Fruit fly (Drosophila melanogaster): ENCODE data around the gene Imp.

Imp gene

dm6 chrX:10802457-10803378, 21.4 kb downstream of the Imp start (continued):
- TF ChIP-seq Sox100B (GFP tag; optimal IDR thresholded peaks at IDR 0.05) (peak; percentile 84), CG1603 (tag; optimal IDR thresholded peaks at IDR 0.05) (no peak), lab (GFP tag; optimal IDR thresholded peaks at IDR 0.05) (no peak), ato (GFP tag; IDR thresholded peaks at IDR 0.05; ENCODE audit: partially characterized antibody) (no peak), Hr3 (GFP tag; optimal IDR thresholded peaks at IDR 0.05) (peak; percentile 62), NC2β (GFP tag; optimal IDR thresholded peaks at IDR 0.05) (no peak), CG17186 (GFP tag; optimal IDR thresholded peaks at IDR 0.05) (no peak), Mrtf (GFP tag; IDR thresholded peaks at IDR 0.05) (no peak; the same call in 2 of the 3 replicates), dm (GFP tag; optimal IDR thresholded peaks at IDR 0.05) (no peak), Xbp1 (GFP tag; optimal IDR thresholded peaks at IDR 0.05) (peak; percentile 32), CG1529 (GFP tag; optimal IDR thresholded peaks at IDR 0.05) (peak; percentile 47), Hr78 (GFP tag; optimal IDR thresholded peaks at IDR 0.05) (peak in 1 of 2 experiments; percentile 91), CG13894 (tag; optimal IDR thresholded peaks at IDR 0.05) (no peak), CG12659 (GFP tag; optimal IDR thresholded peaks at IDR 0.05) (peak; percentile 66), eve (GFP tag; optimal IDR thresholded peaks at IDR 0.05) (peak in 1 of 2 experiments; percentile 46), Atf3 (GFP tag; optimal IDR thresholded peaks at IDR 0.05) (no peak), CG4360 (GFP tag; IDR thresholded peaks at IDR 0.05) (no peak), CG10366 (GFP tag; IDR thresholded peaks at IDR 0.05) (peak; percentile 40), CG16815 (GFP tag; optimal IDR thresholded peaks at IDR 0.05) (no peak), CG9437 (GFP tag; optimal IDR thresholded peaks at IDR 0.05) (peak; percentile 65), Vsx1 (GFP tag; optimal IDR thresholded peaks at IDR 0.05) (peak; percentile 25), NC2α (GFP tag; optimal IDR thresholded peaks at IDR 0.05) (no peak), bbx (GFP tag; IDR thresholded peaks at IDR 0.05; ENCODE audit: partially characterized antibody) (no peak), HLH4C (GFP tag; IDR thresholded peaks at IDR 0.05; ENCODE audit: partially characterized antibody) (no peak), Rfx (GFP tag; IDR thresholded peaks at IDR 0.05) (no peak), Sox102F (GFP tag; optimal IDR thresholded peaks at IDR 0.05) (peak; percentile 83), Oli (tag; optimal IDR thresholded peaks at IDR 0.05) (peak; percentile 72), Pdp1 (GFP tag; optimal IDR thresholded peaks at IDR 0.05) (peak in 1 of 2 experiments; percentile 27), CG6765 (GFP tag; optimal IDR thresholded peaks at IDR 0.05) (peak; percentile 52), H15 (GFP tag; IDR thresholded peaks at IDR 0.05) (no peak), ac (GFP tag; optimal IDR thresholded peaks at IDR 0.05) (no peak), CG4328 (GFP tag; optimal IDR thresholded peaks at IDR 0.05) (no peak), Atf-2 (GFP tag; optimal IDR thresholded peaks at IDR 0.05) (no peak), tll (GFP tag; optimal IDR thresholded peaks at IDR 0.05) (no peak), CG18619 (GFP tag; optimal IDR thresholded peaks at IDR 0.05) (peak; percentile 59), bsh (GFP tag; optimal IDR thresholded peaks at IDR 0.05) (peak in 1 of 2 experiments; percentile 74), Neu2 (GFP tag; optimal IDR thresholded peaks at IDR 0.05; ENCODE audit: borderline replicate concordance) (no peak), lov (optimal IDR thresholded peaks at IDR 0.05) (no peak), lov (GFP tag; IDR thresholded peaks at IDR 0.05) (no peak), eyg (GFP tag; optimal IDR thresholded peaks at IDR 0.05) (no peak), CG11504 (tag; optimal IDR thresholded peaks at IDR 0.05) (no peak), lola (GFP tag; optimal IDR thresholded peaks at IDR 0.05) (peak in 1 of 3 experiments; percentile 65), CG3838 (GFP tag; optimal IDR thresholded peaks at IDR 0.05) (no peak), CG5953 (GFP tag; IDR thresholded peaks at IDR 0.05) (no peak), MBD-R2 (GFP tag; IDR thresholded peaks at IDR 0.05) (no peak; the same call in 1 of the 2 replicates), HmgD (GFP tag; optimal IDR thresholded peaks at IDR 0.05) (no peak), CG11085 (GFP tag; IDR thresholded peaks at IDR 0.05) (no peak)
